Worm (Caenorhabditis elegans) whole organism, midembryonic: ENCODE data around the gene Y46H3C.7.

Experiments
- T22C8.4 ChIP-seq: fragments of 200-800 bp; sonication (Bioruptor generic); IDR thresholded peaks from 2 replicates; pipeline ENCODE4 v1.3.6; 2022; ENCODE audit warnings: missing genetic modification characterization, missing compliant biosample characterization
- flt-1 ChIP-seq: fragments of 200-800 bp; sonication (Bioruptor generic); IDR thresholded peaks from 2 replicates; pipeline ENCODE4 v1.3.6; 2022; ENCODE audit warnings: missing genetic modification characterization, missing compliant biosample characterization
- klf-2 ChIP-seq: fragments of 200-800 bp; sonication (Bioruptor generic); conservative IDR thresholded peaks from 2 replicates; pipeline ENCODE4 v1.3.6; 2022; ENCODE audit warnings: missing genetic modification reagents, missing genetic modification characterization, missing compliant biosample characterization
- med-1 ChIP-seq: sonication (generic microtip); optimal IDR thresholded peaks from 2 replicates; lab custom pipeline; 2017; ENCODE audit warnings: missing genetic modification characterization, mild to moderate bottlenecking, missing compliant biosample characterization, antibody characterized with exemption, missing genetic modification reagents; ENCODE audit not compliant: insufficient read depth
- ztf-23 ChIP-seq: fragments of 200-800 bp; sonication (Bioruptor generic); IDR thresholded peaks from 2 replicates; pipeline ENCODE4 v1.3.6; 2022; ENCODE audit warnings: missing genetic modification reagents, missing genetic modification characterization, missing compliant biosample characterization

DNA sequence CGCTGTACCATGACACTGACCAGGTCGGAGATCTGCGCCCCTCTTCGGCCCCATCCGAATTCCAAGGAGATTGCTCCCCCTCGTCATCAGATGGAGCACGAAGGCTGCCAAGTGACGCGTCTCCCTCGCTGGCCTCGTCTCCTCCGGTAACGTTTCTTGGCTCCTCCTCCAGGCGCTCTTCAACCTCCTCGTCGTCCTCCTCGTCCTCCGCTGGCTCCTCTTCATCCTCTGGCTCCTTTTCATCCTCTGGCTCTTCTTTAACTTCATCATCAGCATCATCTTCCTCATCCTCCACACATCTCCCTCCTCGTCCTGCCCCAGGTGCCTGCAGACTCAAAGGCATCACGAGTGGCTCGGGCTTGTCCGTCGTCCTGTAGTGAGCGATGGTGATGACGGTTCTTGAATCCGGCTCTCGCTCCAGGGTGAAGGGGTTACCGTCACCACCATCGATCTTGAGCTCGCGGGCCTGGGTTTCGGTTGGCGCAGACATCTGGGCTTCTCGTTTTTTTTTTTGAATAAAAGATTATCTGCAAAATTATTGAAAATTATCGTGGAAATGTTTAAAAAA lies 5.5 kb upstream of the Y46H3C.7 start:
- TF ChIP-seq flt-1 (GFP tag; lab: Robert Waterston, UW) (no peak), ztf-23 (GFP tag; lab: Robert Waterston, UW) (no peak), med-1 (GFP tag; lab: Kevin White, UChicago) (no peak), T22C8.4 (GFP tag; lab: Robert Waterston, UW) (no peak), klf-2 (no peak)
